Worm (Caenorhabditis elegans) whole organism, L3 larva: ENCODE results near the gene F17E9.3.

Experiments used
- ZK546.5 ChIP-seq: sonication (generic microtip); optimal IDR thresholded peaks from 2 replicates; lab custom pipeline; 2017; ENCODE audit warnings: missing biosample characterization, missing genetic modification characterization
- aly-2 ChIP-seq: fragments of 150-350 bp; optimal IDR thresholded peaks from 2 replicates; lab custom pipeline; 2014; ENCODE audit warnings: missing biosample characterization, missing genetic modification characterization
- ama-1 ChIP-seq: fragments of 150-350 bp; optimal IDR thresholded peaks from 2 replicates; lab custom pipeline; 2018
- elt-2 ChIP-seq: sonication (generic microtip); optimal IDR thresholded peaks from 2 replicates; lab custom pipeline; 2016; ENCODE audit warnings: missing genetic modification reagents, mild to moderate bottlenecking, missing genetic modification characterization, missing compliant biosample characterization
- fkh-10 ChIP-seq: sonication (generic microtip); optimal IDR thresholded peaks from 2 replicates; lab custom pipeline; 2017; ENCODE audit warnings: missing biosample characterization, missing genetic modification reagents, missing genetic modification characterization
- jun-1 ChIP-seq: fragments of 150-350 bp; optimal IDR thresholded peaks from 2 replicates; lab custom pipeline; 2014; ENCODE audit warnings: missing biosample characterization, missing genetic modification reagents, missing genetic modification characterization
- nhr-12 ChIP-seq: fragments of 150-350 bp; optimal IDR thresholded peaks from 2 replicates; lab custom pipeline; 2014; ENCODE audit warnings: missing biosample characterization, missing genetic modification characterization
- nhr-28 ChIP-seq: fragments of 150-350 bp; optimal IDR thresholded peaks from 2 replicates; lab custom pipeline; 2014; ENCODE audit warnings: missing biosample characterization, missing genetic modification characterization
- snpc-4 ChIP-seq: fragments of 150-350 bp; optimal IDR thresholded peaks from 2 replicates; lab custom pipeline; 2014; ENCODE audit warnings: missing biosample characterization, missing genetic modification characterization
- tbx-2 ChIP-seq: sonication (generic microtip); optimal IDR thresholded peaks from 2 replicates; lab custom pipeline; 2016; ENCODE audit warnings: mild to moderate bottlenecking, missing genetic modification characterization, missing compliant biosample characterization
- unc-62 ChIP-seq: fragments of 150-350 bp; sonication (generic microtip); optimal IDR thresholded peaks from 4 replicates; lab custom pipeline; 2014; ENCODE audit warnings: missing biosample characterization, missing genetic modification reagents, missing genetic modification characterization

DNA sequence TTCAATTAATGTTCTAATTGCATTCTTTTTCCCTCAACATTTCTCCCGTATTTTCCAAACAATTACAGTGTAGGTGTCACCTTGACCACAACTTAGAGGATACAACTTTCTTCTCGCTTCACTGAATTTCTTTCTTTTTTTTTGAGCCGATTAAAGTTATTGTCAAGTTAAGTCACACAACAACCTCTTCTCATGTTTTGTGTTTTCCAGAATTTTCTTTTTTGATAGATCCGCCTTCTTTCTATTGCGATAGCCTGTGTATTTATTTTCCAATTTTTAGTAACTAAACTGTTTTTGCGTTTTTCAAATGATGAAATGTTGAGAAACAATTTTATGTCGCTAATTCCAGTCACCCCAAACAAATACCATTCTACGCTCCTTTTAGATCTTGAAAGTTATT is 29.0 kb upstream of the F17E9.3 start, which contains the start of gene F35H10.3:
- TF ChIP-seq nhr-12 (tag; lab: Kevin White, UChicago) (no peak), elt-2 (no peak), snpc-4 (tag; lab: Kevin White, UChicago) (no peak), nhr-28 (tag; lab: Kevin White, UChicago) (no peak), ZK546.5 (tag; lab: Kevin White, UChicago) (no peak), tbx-2 (tag; lab: Kevin White, UChicago) (no peak), ama-1 (lab: Kevin White, UChicago) (no peak), fkh-10 (GFP tag; lab: Kevin White, UChicago) (no peak), jun-1 (tag; lab: Kevin White, UChicago) (no peak), unc-62 (no peak), aly-2 (tag; lab: Kevin White, UChicago) (no peak)
